Worm (Caenorhabditis elegans) whole organism, L4 larva: ENCODE results near the gene C03A3.2.

Experiments used
- R02D3.7 ChIP-seq: fragments of 150-350 bp; sonication (generic microtip); optimal IDR thresholded peaks from 3 replicates; lab custom pipeline; 2014; ENCODE audit warnings: missing biosample characterization, missing genetic modification characterization
- T26A8.4 ChIP-seq: fragments of 200-800 bp; sonication (Bioruptor generic); IDR thresholded peaks from 2 replicates; pipeline ENCODE4 v1.3.6; 2022; ENCODE audit warnings: missing genetic modification characterization, missing compliant biosample characterization
- Y105C5A.15 ChIP-seq: fragments of 200-800 bp; sonication (Bioruptor generic); IDR thresholded peaks from 2 replicates; pipeline ENCODE4 v1.3.6; 2022; ENCODE audit warnings: missing genetic modification characterization, missing compliant biosample characterization
- ZK546.5 ChIP-seq, 2 experiments: sonication (generic microtip); optimal IDR thresholded peaks; 2 replicates each; lab custom pipeline; 2017; ENCODE audit warnings: missing biosample characterization in 2 of 2, missing genetic modification characterization in 2 of 2
- aha-1 ChIP-seq: fragments of 150-350 bp; peaks from one replicate; lab custom pipeline; 2014; ENCODE audit warnings: missing biosample characterization, missing genetic modification characterization
- ama-1 ChIP-seq: fragments of 150-350 bp; optimal IDR thresholded peaks from 2 replicates; lab custom pipeline; 2014; ENCODE audit warnings: inconsistent platforms, mixed read lengths
- arid-1 ChIP-seq: fragments of 200-800 bp; sonication (Bioruptor generic); conservative IDR thresholded peaks from 2 replicates; pipeline ENCODE4 v1.3.6; 2022; ENCODE audit warnings: missing genetic modification reagents, missing genetic modification characterization, missing compliant biosample characterization
- attf-4 ChIP-seq: sonication (generic microtip); optimal IDR thresholded peaks from 3 replicates; lab custom pipeline; 2017; ENCODE audit warnings: missing biosample characterization, missing genetic modification characterization
- ceh-28 ChIP-seq: fragments of 150-350 bp; optimal IDR thresholded peaks from 2 replicates; lab custom pipeline; 2014; ENCODE audit warnings: missing biosample characterization, missing genetic modification reagents, missing genetic modification characterization
- ceh-44 ChIP-seq: fragments of 200-800 bp; sonication (Bioruptor generic); IDR thresholded peaks from 2 replicates; pipeline ENCODE4 v1.3.6; 2022; ENCODE audit warnings: missing genetic modification reagents, missing genetic modification characterization, missing compliant biosample characterization
- ceh-62 ChIP-seq: sonication (generic microtip); optimal IDR thresholded peaks from 2 replicates; lab custom pipeline; 2017; ENCODE audit warnings: missing biosample characterization, missing genetic modification characterization
- daf-12 ChIP-seq: fragments of 150-350 bp; optimal IDR thresholded peaks from 2 replicates; lab custom pipeline; 2014; ENCODE audit warnings: missing biosample characterization, missing genetic modification reagents, missing genetic modification characterization
- daf-16 ChIP-seq, 3 experiments: sonication (generic microtip); optimal IDR thresholded peaks; 2 replicates each; lab custom pipeline; 2016 to 2017; ENCODE audit warnings: missing genetic modification characterization in 3 of 3, missing genetic modification reagents in 3 of 3, mild to moderate bottlenecking in 2 of 3, missing compliant biosample characterization in 2 of 3, missing biosample characterization in 1 of 3, moderate library complexity in 1 of 3
- daf-19 ChIP-seq: fragments of 200-800 bp; sonication (Bioruptor generic); conservative IDR thresholded peaks from 2 replicates; pipeline ENCODE4 v1.3.6; 2022; ENCODE audit warnings: missing genetic modification characterization, missing compliant biosample characterization
- daf-8 ChIP-seq: fragments of 200-800 bp; sonication (Bioruptor generic); IDR thresholded peaks from 2 replicates; pipeline ENCODE4 v1.3.6; 2022; ENCODE audit warnings: missing genetic modification characterization, missing compliant biosample characterization
- dmd-6 ChIP-seq: fragments of 200-800 bp; sonication (Bioruptor generic); IDR thresholded peaks from 2 replicates; pipeline ENCODE4 v1.3.6; 2022; ENCODE audit warnings: missing genetic modification reagents, missing genetic modification characterization, missing compliant biosample characterization
- dmd-8 ChIP-seq: fragments of 200-800 bp; sonication (Bioruptor generic); IDR thresholded peaks from 2 replicates; pipeline ENCODE4 v1.3.6; 2022; ENCODE audit warnings: missing genetic modification characterization, missing compliant biosample characterization
- dmd-9 ChIP-seq: fragments of 200-800 bp; sonication (Bioruptor generic); IDR thresholded peaks from 2 replicates; pipeline ENCODE4 v1.3.6; 2022; ENCODE audit warnings: missing genetic modification reagents, missing genetic modification characterization, missing compliant biosample characterization
- duxl-1 ChIP-seq: sonication (generic microtip); optimal IDR thresholded peaks from 2 replicates; lab custom pipeline; 2016; ENCODE audit warnings: mild to moderate bottlenecking, missing genetic modification characterization, moderate library complexity, missing compliant biosample characterization; ENCODE audit not compliant: poor library complexity
- egl-27 ChIP-seq: sonication (generic microtip); optimal IDR thresholded peaks from 3 replicates; lab custom pipeline; 2017; ENCODE audit warnings: missing biosample characterization, missing genetic modification reagents, missing genetic modification characterization
- fos-1 ChIP-seq: fragments of 150-350 bp; optimal IDR thresholded peaks from 2 replicates; lab custom pipeline; 2014; ENCODE audit warnings: missing biosample characterization, missing genetic modification characterization
- gei-8 ChIP-seq: fragments of 200-800 bp; sonication (Bioruptor generic); optimal IDR thresholded peaks from 2 replicates; lab custom pipeline; 2018; ENCODE audit warnings: mild to moderate bottlenecking, missing genetic modification characterization, missing compliant biosample characterization
- hlh-30 ChIP-seq: sonication (generic microtip); optimal IDR thresholded peaks from 2 replicates; lab custom pipeline; 2017; ENCODE audit warnings: antibody characterized with exemption, mild to moderate bottlenecking, missing genetic modification characterization, missing compliant biosample characterization; ENCODE audit not compliant: insufficient read depth
- hmg-1.1 ChIP-seq: fragments of 200-800 bp; sonication (Bioruptor generic); IDR thresholded peaks from 2 replicates; pipeline ENCODE4 v1.3.6; 2022; ENCODE audit warnings: missing genetic modification reagents, missing genetic modification characterization, missing compliant biosample characterization
- lin-15B ChIP-seq: fragments of 150-350 bp; sonication (generic microtip); optimal IDR thresholded peaks from 3 replicates; lab custom pipeline; 2014; ENCODE audit warnings: missing biosample characterization, missing genetic modification characterization
- lin-38 ChIP-seq: fragments of 200-800 bp; sonication (Bioruptor generic); IDR thresholded peaks from 2 replicates; pipeline ENCODE4 v1.3.6; 2022; ENCODE audit warnings: missing genetic modification reagents, missing genetic modification characterization, missing compliant biosample characterization
- lir-3 ChIP-seq: sonication (generic microtip); optimal IDR thresholded peaks from 2 replicates; lab custom pipeline; 2016; ENCODE audit warnings: mild to moderate bottlenecking, missing genetic modification characterization, missing compliant biosample characterization
- lsy-2 ChIP-seq, 2 experiments: fragments of 150-350 bp in 1 of 2; sonication (generic microtip) in 1 of 2; optimal IDR thresholded peaks; 2 replicates each; lab custom pipeline; 2014 to 2017; ENCODE audit warnings: missing biosample characterization in 2 of 2, missing genetic modification characterization in 2 of 2
- madf-5 ChIP-seq, 2 experiments: fragments of 200-800 bp; sonication (Bioruptor generic); IDR thresholded peaks; 2 replicates each; pipeline ENCODE4 v1.3.6; 2022; ENCODE audit warnings: missing compliant biosample characterization in 2 of 2, missing genetic modification characterization in 2 of 2
- mdl-1 ChIP-seq, 2 experiments: fragments of 150-350 bp in 1 of 2; sonication (generic microtip) in 1 of 2; optimal IDR thresholded peaks; 2 replicates each; lab custom pipeline; 2014 to 2017; ENCODE audit warnings: missing biosample characterization in 2 of 2, missing genetic modification characterization in 2 of 2
- mep-1 ChIP-seq: fragments of 150-350 bp; sonication (generic microtip); optimal IDR thresholded peaks from 3 replicates; lab custom pipeline; 2014; ENCODE audit warnings: missing biosample characterization, missing genetic modification characterization
- mxl-3 ChIP-seq: fragments of 200-800 bp; sonication (Bioruptor generic); optimal IDR thresholded peaks from 2 replicates; lab custom pipeline; 2018; ENCODE audit warnings: mild to moderate bottlenecking, missing genetic modification characterization, missing compliant biosample characterization
- nhr-11 ChIP-seq: fragments of 150-350 bp; optimal IDR thresholded peaks from 2 replicates; lab custom pipeline; 2014; ENCODE audit warnings: missing biosample characterization, missing genetic modification characterization
- nhr-237 ChIP-seq: sonication (generic microtip); optimal IDR thresholded peaks from 2 replicates; lab custom pipeline; 2017; ENCODE audit warnings: missing biosample characterization, missing genetic modification characterization
- nhr-28 ChIP-seq: fragments of 150-350 bp; optimal IDR thresholded peaks from 2 replicates; lab custom pipeline; 2014; ENCODE audit warnings: missing biosample characterization, missing genetic modification characterization
- nhr-41 ChIP-seq: fragments of 200-800 bp; sonication (Bioruptor generic); IDR thresholded peaks from 2 replicates; pipeline ENCODE4 v1.3.6; 2022; ENCODE audit warnings: missing genetic modification reagents, missing genetic modification characterization, missing compliant biosample characterization
- nhr-6 ChIP-seq: fragments of 150-350 bp; optimal IDR thresholded peaks from 2 replicates; lab custom pipeline; 2014; ENCODE audit warnings: missing biosample characterization, missing genetic modification characterization
- pha-4 ChIP-seq, 2 experiments: fragments of 150-350 bp in 1 of 2; fragments of 200-800 bp in 1 of 2; sonication (Bioruptor generic) in 1 of 2; IDR thresholded peaks in 1 of 2; optimal IDR thresholded peaks in 1 of 2; 2 replicates each; pipeline versions ENCODE4 v1.3.6 to Lab custom; 2014 to 2022; ENCODE audit warnings: missing genetic modification characterization in 2 of 2, missing genetic modification reagents in 2 of 2, missing biosample characterization in 1 of 2, missing compliant biosample characterization in 1 of 2
- pqm-1 ChIP-seq: sonication (generic microtip); optimal IDR thresholded peaks from 2 replicates; lab custom pipeline; 2017; ENCODE audit warnings: missing biosample characterization, missing genetic modification characterization
- saeg-2 ChIP-seq: fragments of 200-800 bp; sonication (Bioruptor generic); IDR thresholded peaks from 2 replicates; pipeline ENCODE4 v1.3.6; 2022; ENCODE audit warnings: missing genetic modification reagents, missing genetic modification characterization, missing compliant biosample characterization
- sdz-12 ChIP-seq: fragments of 200-800 bp; sonication (Bioruptor generic); optimal IDR thresholded peaks from 2 replicates; lab custom pipeline; 2018; ENCODE audit warnings: mild to moderate bottlenecking, missing genetic modification characterization, missing compliant biosample characterization
- set-16 ChIP-seq: fragments of 200-800 bp; sonication (Bioruptor generic); IDR thresholded peaks from 2 replicates; pipeline ENCODE4 v1.3.6; 2022; ENCODE audit warnings: missing genetic modification reagents, missing genetic modification characterization, missing compliant biosample characterization
- skn-1 ChIP-seq: fragments of 150-350 bp; optimal IDR thresholded peaks from 2 replicates; lab custom pipeline; 2014; ENCODE audit warnings: missing biosample characterization, missing genetic modification characterization
- unc-130 ChIP-seq: sonication (generic microtip); optimal IDR thresholded peaks from 2 replicates; lab custom pipeline; 2016; ENCODE audit warnings: missing genetic modification reagents, missing genetic modification characterization, missing compliant biosample characterization
- unc-62 ChIP-seq, 3 experiments: fragments of 150-350 bp in 1 of 3; sonication (generic microtip); optimal IDR thresholded peaks in 2 of 3; peaks in 1 of 3; 1 replicate in 1 of 3; 2 replicates in 2 of 3; lab custom pipeline; 2014 to 2017; ENCODE audit warnings: missing biosample characterization in 3 of 3, missing genetic modification characterization in 3 of 3, missing genetic modification reagents in 3 of 3, missing genotype in 1 of 3
- zip-11 ChIP-seq: fragments of 200-800 bp; sonication (Bioruptor generic); IDR thresholded peaks from 2 replicates; pipeline ENCODE4 v1.3.6; 2022; ENCODE audit warnings: missing genetic modification characterization, missing compliant biosample characterization
- ztf-11 ChIP-seq: fragments of 150-350 bp; optimal IDR thresholded peaks from 2 replicates; lab custom pipeline; 2014; ENCODE audit warnings: missing biosample characterization, missing genetic modification characterization
- ztf-7 ChIP-seq: fragments of 150-350 bp; optimal IDR thresholded peaks from 2 replicates; lab custom pipeline; 2014; ENCODE audit warnings: missing biosample characterization, missing genetic modification characterization

The C03A3.2 gene

DNA sequence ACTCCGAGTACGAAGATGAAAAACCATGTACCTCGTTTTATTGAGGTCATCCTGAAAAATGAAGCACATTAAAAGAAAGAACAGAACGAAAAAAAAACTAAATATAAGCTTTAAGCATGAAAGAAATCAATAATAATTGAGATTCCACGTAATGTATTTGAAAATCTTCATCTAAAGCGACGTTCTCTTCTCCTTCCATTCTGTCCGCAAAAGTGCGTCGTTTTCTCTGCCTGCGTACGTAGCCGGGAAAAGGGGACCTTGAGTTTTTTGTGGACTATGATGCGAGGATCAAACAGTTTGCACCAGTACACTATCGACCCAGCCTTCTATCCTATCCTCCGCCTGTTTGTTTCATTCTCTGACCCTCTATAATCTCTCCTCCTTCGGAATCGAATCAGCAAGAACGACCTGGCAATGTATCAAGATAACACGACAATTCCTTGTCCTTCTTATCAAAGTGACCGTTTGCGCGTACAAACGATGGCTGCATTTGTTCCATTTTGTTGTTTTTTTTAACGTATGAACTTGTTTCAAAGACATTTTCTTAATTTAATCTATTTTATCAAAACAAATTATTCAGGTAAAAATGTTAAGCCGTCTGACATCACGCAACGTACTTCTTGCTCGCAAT, 47.1 kb upstream of the C03A3.2 start, which contains the start of the genes C34F6.7 and idh-2 (continued):
- no peak for TF ChIP-seq duxl-1 (tag; lab: Kevin White, UChicago)
- TF ChIP-seq dmd-9 (GFP tag; lab: Robert Waterston, UW), result no peak
- TF ChIP-seq nhr-28 (tag; lab: Kevin White, UChicago), result peak; percentile 70
- no peak for TF ChIP-seq nhr-11 (tag; lab: Kevin White, UChicago)
- no peak for TF ChIP-seq ama-1 (lab: Kevin White, UChicago)
- no peak for TF ChIP-seq R02D3.7 (tag; lab: Kevin White, UChicago)
- no peak for TF ChIP-seq gei-8 (GFP tag; lab: Kevin White, UChicago)
- TF ChIP-seq mxl-3 (GFP tag; lab: Kevin White, UChicago), result peak; percentile 20
- TF ChIP-seq daf-16 (GFP tag; optimal IDR thresholded peaks at IDR 0.05; lab: Kevin White, UChicago), result no peak
- peak; percentile 47 for TF ChIP-seq daf-16 (tag; optimal IDR thresholded peaks at IDR 0.05; lab: Kevin White, UChicago)
- no peak for TF ChIP-seq Y105C5A.15 (GFP tag; lab: Robert Waterston, UW)
- peak in 1 of 2 experiments; percentile 41 for TF ChIP-seq lsy-2 (tag; optimal IDR thresholded peaks at IDR 0.05; lab: Kevin White, UChicago)
- TF ChIP-seq ceh-28 (tag; lab: Kevin White, UChicago), result no peak
- TF ChIP-seq pqm-1 (tag; lab: Kevin White, UChicago), result peak; percentile 44
- TF ChIP-seq skn-1, result no peak
- TF ChIP-seq nhr-41 (GFP tag; lab: Robert Waterston, UW), result no peak
- no peak for TF ChIP-seq arid-1 (GFP tag; lab: Robert Waterston, UW)
- TF ChIP-seq egl-27, result no peak
- TF ChIP-seq ztf-7 (tag; lab: Kevin White, UChicago), result no peak
- TF ChIP-seq saeg-2 (GFP tag; lab: Robert Waterston, UW), result no peak
- TF ChIP-seq ZK546.5 (tag; optimal IDR thresholded peaks at IDR 0.05; lab: Kevin White, UChicago), result no peak
- TF ChIP-seq dmd-8, result no peak
- peak; percentile 60; the same call in 1 of the 2 replicates for TF ChIP-seq hmg-1.1 (GFP tag; lab: Robert Waterston, UW)
- no peak for TF ChIP-seq zip-11 (GFP tag; lab: Robert Waterston, UW)
- no peak for TF ChIP-seq nhr-237 (tag; lab: Kevin White, UChicago)
- TF ChIP-seq madf-5 (GFP tag; IDR thresholded peaks at IDR 0.05; lab: Robert Waterston, UW), result no peak
- no peak for TF ChIP-seq T26A8.4 (GFP tag; lab: Robert Waterston, UW)
- TF ChIP-seq lin-38, result no peak
- no peak for TF ChIP-seq unc-130 (GFP tag; lab: Kevin White, UChicago)
- no peak for TF ChIP-seq daf-8 (GFP tag; lab: Robert Waterston, UW)
- no peak for TF ChIP-seq fos-1 (tag; lab: Kevin White, UChicago)
- TF ChIP-seq attf-4 (tag; lab: Kevin White, UChicago), result no peak
- TF ChIP-seq unc-62 (GFP tag; optimal IDR thresholded peaks at IDR 0.05 in 1 of 2; lab: Kevin White, UChicago), result no peak
- TF ChIP-seq unc-62 (tag; optimal IDR thresholded peaks at IDR 0.05; lab: Kevin White, UChicago), result no peak
- TF ChIP-seq lin-15B (tag; lab: Kevin White, UChicago), result no peak
- TF ChIP-seq pha-4 (GFP tag; IDR thresholded peaks at IDR 0.05; lab: Robert Waterston, UW), result no peak
- no peak for TF ChIP-seq pha-4 (tag; optimal IDR thresholded peaks at IDR 0.05; lab: Kevin White, UChicago)
- no peak for TF ChIP-seq nhr-6 (tag; lab: Kevin White, UChicago)
- no peak for TF ChIP-seq ceh-44 (GFP tag; lab: Robert Waterston, UW)
- TF ChIP-seq daf-19, result no peak
- TF ChIP-seq, all 104 proteins: peak for 19

- no peak for TF ChIP-seq saeg-2 (GFP tag; lab: Robert Waterston, UW)
- TF ChIP-seq lir-3 (tag; lab: Kevin White, UChicago), result no peak
- TF ChIP-seq ztf-11 (tag; lab: Kevin White, UChicago), result no peak
- TF ChIP-seq daf-19, result no peak
- TF ChIP-seq dmd-6, result no peak
- TF ChIP-seq hlh-30 (tag; lab: Kevin White, UChicago), result no peak
- no peak for TF ChIP-seq sdz-12 (GFP tag; lab: Kevin White, UChicago)
- no peak for TF ChIP-seq daf-16 (GFP tag; optimal IDR thresholded peaks at IDR 0.05; lab: Kevin White, UChicago)
- TF ChIP-seq daf-16 (tag; optimal IDR thresholded peaks at IDR 0.05; lab: Kevin White, UChicago), result peak; percentile 19
- TF ChIP-seq daf-12 (tag; lab: Kevin White, UChicago), result no peak
- no peak for TF ChIP-seq duxl-1 (tag; lab: Kevin White, UChicago)
- TF ChIP-seq dmd-9 (GFP tag; lab: Robert Waterston, UW), result no peak
- no peak for TF ChIP-seq ztf-7 (tag; lab: Kevin White, UChicago)
- no peak for TF ChIP-seq mep-1 (tag; lab: Kevin White, UChicago)
- TF ChIP-seq mdl-1 (tag; optimal IDR thresholded peaks at IDR 0.05; lab: Kevin White, UChicago), result no peak
- no peak for TF ChIP-seq set-16
- TF ChIP-seq aha-1 (tag; lab: Kevin White, UChicago), result peak; percentile 82
- no peak for TF ChIP-seq ceh-62 (tag; lab: Kevin White, UChicago)
Measured at ce11 chrX:11222597-11223218, 39.9 kb upstream of the C03A3.2 start, which contains the start of gene C34F6.9. C34F6.9 (minus strand) TSS chrX:11222647.
